Worm (Caenorhabditis elegans): Measurements from ENCODE around the gene rpl-11.2.

rpl-11.2 gene

ce11 chrX:2215108-2215507, 27.3 kb downstream of the rpl-11.2 start (continued):
- no peak for TF ChIP-seq snpc-4 (tag; optimal IDR thresholded peaks at IDR 0.05)
- no peak for TF ChIP-seq skn-1 (tag; optimal IDR thresholded peaks at IDR 0.05)
- TF ChIP-seq R02D3.7 (tag; optimal IDR thresholded peaks at IDR 0.05) = no peak
- TF ChIP-seq lin-11 (tag; optimal IDR thresholded peaks at IDR 0.05) = no peak
- TF ChIP-seq crh-2 (tag; optimal IDR thresholded peaks at IDR 0.05) = peak; percentile 0
- TF ChIP-seq elt-3 (tag; optimal IDR thresholded peaks at IDR 0.05) = no peak
- TF ChIP-seq sem-4 (tag; optimal IDR thresholded peaks at IDR 0.05) = no peak
- TF ChIP-seq F13H6.1 (tag; optimal IDR thresholded peaks at IDR 0.05) = peak; percentile 52
- TF ChIP-seq lsy-2 (tag; optimal IDR thresholded peaks at IDR 0.05) = peak in 1 of 2 experiments; percentile 27

DNA sequence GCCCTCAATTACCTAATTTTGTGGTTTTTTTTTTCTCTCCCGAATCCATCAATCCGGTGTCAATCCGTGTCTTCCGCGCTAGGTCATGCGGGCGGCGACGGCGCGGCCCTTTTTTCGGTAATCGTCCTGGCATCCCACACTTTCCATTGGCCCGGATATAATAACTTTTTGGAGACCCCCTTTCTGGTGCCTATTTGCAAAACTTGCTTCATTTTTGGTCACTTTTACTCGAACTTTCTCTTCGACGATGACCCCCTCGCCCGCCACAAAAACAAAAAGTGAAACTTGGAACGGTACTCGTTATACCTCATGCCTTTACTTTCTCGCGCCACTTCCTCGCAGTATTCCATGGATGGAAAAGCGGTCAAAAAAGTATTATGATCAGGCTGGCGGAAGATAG, 28.0 kb downstream of the rpl-11.2 start:
- TF ChIP-seq blmp-1 (tag; optimal IDR thresholded peaks at IDR 0.05; ENCODE audit: insufficient read depth) (peak; percentile 8), ztf-11 (tag; optimal IDR thresholded peaks at IDR 0.05) (no peak), peb-1 (tag; optimal IDR thresholded peaks at IDR 0.05) (peak; percentile 92)

ce11 chrX:2213400-2214362, 28.7 kb downstream of the rpl-11.2 start:
- TF ChIP-seq crh-2 (tag; optimal IDR thresholded peaks at IDR 0.05) = no peak
- no peak for TF ChIP-seq sma-3 (GFP tag; optimal IDR thresholded peaks at IDR 0.05)
- TF ChIP-seq skn-1 (tag; optimal IDR thresholded peaks at IDR 0.05) = no peak
- TF ChIP-seq nhr-23 (tag; optimal IDR thresholded peaks at IDR 0.05) = no peak
- no peak for TF ChIP-seq unc-55 (GFP tag; optimal IDR thresholded peaks at IDR 0.05)
- no peak for TF ChIP-seq aly-2 (tag; optimal IDR thresholded peaks at IDR 0.05)
- TF ChIP-seq nhr-25 (tag; optimal IDR thresholded peaks at IDR 0.05) = no peak
- TF ChIP-seq nhr-6 (tag; optimal IDR thresholded peaks at IDR 0.05) = no peak
- TF ChIP-seq nhr-237 (tag; optimal IDR thresholded peaks at IDR 0.05) = no peak
- TF ChIP-seq ceh-16 (tag; optimal IDR thresholded peaks at IDR 0.05) = no peak
- no peak for TF ChIP-seq ZK546.5 (tag; optimal IDR thresholded peaks at IDR 0.05)
- no peak for TF ChIP-seq fos-1 (tag; optimal IDR thresholded peaks at IDR 0.05)
- no peak for TF ChIP-seq nhr-77 (tag; optimal IDR thresholded peaks at IDR 0.05)
- no peak for TF ChIP-seq mdl-1 (tag; optimal IDR thresholded peaks at IDR 0.05)
- TF ChIP-seq lin-13 (GFP tag; optimal IDR thresholded peaks at IDR 0.05) = no peak
- no peak for TF ChIP-seq egl-27 (tag; optimal IDR thresholded peaks at IDR 0.05)
- TF ChIP-seq peb-1 (tag; optimal IDR thresholded peaks at IDR 0.05) = no peak
- no peak for TF ChIP-seq nhr-11 (tag; optimal IDR thresholded peaks at IDR 0.05)
- TF ChIP-seq ztf-1 (GFP tag; conservative IDR thresholded peaks at IDR 0.05) = no peak

- TF ChIP-seq blmp-1 (tag; optimal IDR thresholded peaks at IDR 0.05; ENCODE audit: insufficient read depth) (peak; percentile 55), unc-39 (tag; optimal IDR thresholded peaks at IDR 0.05) (no peak)
Observed at ce11 chrX:2212712-2213111, 29.7 kb downstream of the rpl-11.2 start.

- TF ChIP-seq peb-1 (tag; optimal IDR thresholded peaks at IDR 0.05) (peak; percentile 99), fos-1 (tag; optimal IDR thresholded peaks at IDR 0.05) (no peak)
Observed at ce11 chrX:2212141-2212540, 30.3 kb downstream of the rpl-11.2 start.

DNA sequence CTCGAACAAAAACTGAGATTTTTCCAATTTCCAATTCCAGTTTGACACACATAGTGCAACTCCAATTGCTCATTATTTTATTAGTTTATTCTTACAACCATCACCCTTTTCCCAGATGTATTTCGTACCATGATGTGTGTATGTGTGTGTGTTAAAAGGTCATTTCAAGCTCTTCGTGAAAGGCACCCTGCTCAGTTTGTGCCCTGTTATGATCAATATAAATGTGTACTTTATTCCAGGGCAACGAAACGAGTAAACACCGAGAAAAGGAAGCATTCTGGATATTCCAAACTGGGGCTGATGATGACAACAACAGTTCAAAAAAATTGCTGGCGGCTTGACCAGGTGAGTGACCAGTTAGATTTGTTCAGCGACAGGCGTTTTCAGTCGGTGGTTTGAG, 31.7 kb downstream of the rpl-11.2 start, which contains the start of gene peb-1:
Gene peb-1, plus strand, starts transcription at position 301 of the 400 bp plus-strand sequence.
- TF ChIP-seq elt-1 (tag; optimal IDR thresholded peaks at IDR 0.05) (no peak), lin-11 (tag; optimal IDR thresholded peaks at IDR 0.05) (no peak), nhr-11 (tag; optimal IDR thresholded peaks at IDR 0.05) (no peak), nhr-21 (tag; optimal IDR thresholded peaks at IDR 0.05) (no peak), sma-9 (GFP tag; optimal IDR thresholded peaks at IDR 0.05) (no peak), sma-9 (tag; optimal IDR thresholded peaks at IDR 0.05) (no peak), zag-1 (tag; optimal IDR thresholded peaks at IDR 0.05) (no peak), ztf-4 (tag; optimal IDR thresholded peaks at IDR 0.05) (no peak), lin-39 (tag; optimal IDR thresholded peaks at IDR 0.05) (no peak), ceh-16 (tag; optimal IDR thresholded peaks at IDR 0.05) (no peak), skn-1 (tag; optimal IDR thresholded peaks at IDR 0.05) (no peak)

Data from whole organism, L2 larva.